Fruit fly (Drosophila melanogaster) whole organism, embryonic: ENCODE results near the gene vih.

Experiments used
- Adf1 ChIP-seq: fragments of 200-800 bp; sonication (Bioruptor generic); IDR thresholded peaks from 2 replicates; pipeline ENCODE4 v1.3.6; 2022; ENCODE audit warnings: missing biosample characterization, missing genetic modification characterization
- CG10147 ChIP-seq: fragments of 200-800 bp; sonication (Bioruptor generic); optimal IDR thresholded peaks from 2 replicates; lab custom pipeline; 2019; ENCODE audit warnings: missing biosample characterization, mild to moderate bottlenecking, missing genetic modification characterization, moderate library complexity
- CG10267 ChIP-seq: fragments of 200-800 bp; sonication (Bioruptor generic); optimal IDR thresholded peaks from 2 replicates; lab custom pipeline; 2018; ENCODE audit warnings: missing biosample characterization, mild to moderate bottlenecking, missing genetic modification characterization, moderate library complexity
- CG10462 ChIP-seq: fragments of 200-800 bp; sonication (Bioruptor generic); optimal IDR thresholded peaks from 2 replicates; lab custom pipeline; 2016; ENCODE audit warnings: missing biosample characterization, missing genetic modification characterization
- CG10565 ChIP-seq: fragments of 200-800 bp; sonication (Bioruptor generic); optimal IDR thresholded peaks from 3 replicates; lab custom pipeline; 2016; ENCODE audit warnings: missing biosample characterization, mild to moderate bottlenecking, missing genetic modification characterization
- CG13424 ChIP-seq: fragments of 200-800 bp; sonication (Bioruptor generic); optimal IDR thresholded peaks from 2 replicates; lab custom pipeline; 2019; ENCODE audit warnings: missing biosample characterization, mild to moderate bottlenecking, missing genetic modification characterization, moderate library complexity
- CG13775 ChIP-seq: fragments of 200-800 bp; sonication (Bioruptor generic); optimal IDR thresholded peaks from 3 replicates; lab custom pipeline; 2017; ENCODE audit warnings: missing biosample characterization, mild to moderate bottlenecking, missing genetic modification characterization
- CG14014 ChIP-seq: fragments of 200-800 bp; sonication (Bioruptor generic); IDR thresholded peaks from 2 replicates; pipeline ENCODE4 v1.3.6; 2022; ENCODE audit warnings: missing biosample characterization, missing genetic modification characterization
- CG14667 ChIP-seq: fragments of 200-800 bp; sonication (Bioruptor generic); IDR thresholded peaks from 2 replicates; pipeline ENCODE4 v1.3.6; 2022; ENCODE audit warnings: missing biosample characterization, missing genetic modification characterization
- CG14965 ChIP-seq: fragments of 200-800 bp; sonication (Bioruptor generic); optimal IDR thresholded peaks from 2 replicates; lab custom pipeline; 2016; ENCODE audit warnings: missing biosample characterization, missing genetic modification characterization, borderline replicate concordance
- CG16815 ChIP-seq: fragments of 200-800 bp; sonication (Bioruptor generic); optimal IDR thresholded peaks from 3 replicates; lab custom pipeline; 2017; ENCODE audit warnings: missing biosample characterization, mild to moderate bottlenecking, missing genetic modification characterization
- CG17385 ChIP-seq: fragments of 200-800 bp; sonication (Bioruptor generic); optimal IDR thresholded peaks from 3 replicates; lab custom pipeline; 2018; ENCODE audit warnings: missing biosample characterization, mild to moderate bottlenecking, missing genetic modification characterization
- CG17829 ChIP-seq: fragments of 200-800 bp; optimal IDR thresholded peaks from 2 replicates; lab custom pipeline; 2019; ENCODE audit warnings: missing biosample characterization, mild to moderate bottlenecking, missing genetic modification characterization, moderate library complexity
- CG18476 ChIP-seq: fragments of 200-800 bp; sonication (Bioruptor generic); optimal IDR thresholded peaks from 2 replicates; lab custom pipeline; 2016; ENCODE audit warnings: missing biosample characterization, mild to moderate bottlenecking, missing genetic modification characterization
- CG2678 ChIP-seq: fragments of 200-800 bp; sonication (Bioruptor generic); optimal IDR thresholded peaks from 3 replicates; lab custom pipeline; 2019; ENCODE audit warnings: missing biosample characterization, mild to moderate bottlenecking, missing genetic modification characterization, moderate library complexity
- CG30020 ChIP-seq: fragments of 200-800 bp; optimal IDR thresholded peaks from 2 replicates; lab custom pipeline; 2019; ENCODE audit warnings: missing biosample characterization, mild to moderate bottlenecking, missing genetic modification characterization, moderate library complexity
- CG3065 ChIP-seq: fragments of 200-800 bp; sonication (Bioruptor generic); optimal IDR thresholded peaks from 2 replicates; lab custom pipeline; 2016; ENCODE audit warnings: missing biosample characterization, missing genetic modification characterization
- CG32772 ChIP-seq: fragments of 200-800 bp; sonication (Bioruptor generic); IDR thresholded peaks from 2 replicates; pipeline ENCODE4 v1.3.6; 2022; ENCODE audit warnings: missing biosample characterization, missing genetic modification characterization
- CG4707 ChIP-seq: fragments of 200-800 bp; sonication (Bioruptor generic); optimal IDR thresholded peaks from 2 replicates; lab custom pipeline; 2018; ENCODE audit warnings: missing biosample characterization, mild to moderate bottlenecking, missing genetic modification characterization, moderate library complexity
- CG7839 ChIP-seq: fragments of 200-800 bp; sonication (Bioruptor generic); optimal IDR thresholded peaks from 3 replicates; lab custom pipeline; 2018; ENCODE audit warnings: missing biosample characterization, mild to moderate bottlenecking, missing genetic modification characterization, moderate library complexity
- CG8388 ChIP-seq: fragments of 200-800 bp; sonication (Bioruptor generic); optimal IDR thresholded peaks from 2 replicates; lab custom pipeline; 2019; ENCODE audit warnings: missing biosample characterization, mild to moderate bottlenecking, missing genetic modification characterization, moderate library complexity
- CHES-1-like ChIP-seq: fragments of 200-800 bp; sonication (Bioruptor generic); optimal IDR thresholded peaks from 2 replicates; lab custom pipeline; 2016; ENCODE audit warnings: missing biosample characterization, missing genetic modification characterization
- CoRest ChIP-seq: fragments of 200-800 bp; sonication (Bioruptor generic); optimal IDR thresholded peaks from 3 replicates; lab custom pipeline; 2018; ENCODE audit warnings: missing biosample characterization, mild to moderate bottlenecking, missing genetic modification characterization, moderate library complexity
- Dp ChIP-seq: fragments of 200-800 bp; sonication (Bioruptor generic); optimal IDR thresholded peaks from 2 replicates; lab custom pipeline; 2018; ENCODE audit warnings: missing biosample characterization, mild to moderate bottlenecking, missing genetic modification characterization, moderate library complexity
- ERR ChIP-seq: fragments of 200-800 bp; sonication (Bioruptor generic); optimal IDR thresholded peaks from 2 replicates; lab custom pipeline; 2016; ENCODE audit warnings: missing biosample characterization, missing genetic modification characterization
- Fer3 ChIP-seq: fragments of 200-800 bp; sonication (Bioruptor generic); optimal IDR thresholded peaks from 2 replicates; lab custom pipeline; 2018; ENCODE audit warnings: missing biosample characterization, mild to moderate bottlenecking, missing genetic modification characterization, moderate library complexity
- H15 ChIP-seq: fragments of 200-800 bp; sonication (Bioruptor generic); IDR thresholded peaks from 3 replicates; pipeline ENCODE4 v1.3.6; 2022; ENCODE audit warnings: missing biosample characterization, missing genetic modification characterization
- HLHmδ ChIP-seq: fragments of 200-800 bp; sonication (Bioruptor generic); optimal IDR thresholded peaks from 2 replicates; lab custom pipeline; 2018; ENCODE audit warnings: missing biosample characterization, mild to moderate bottlenecking, missing genetic modification characterization, moderate library complexity
- Hand ChIP-seq: fragments of 200-800 bp; sonication (Bioruptor generic); optimal IDR thresholded peaks from 2 replicates; lab custom pipeline; 2017; ENCODE audit warnings: mild to moderate bottlenecking, missing biosample characterization, missing genetic modification reagents, missing genetic modification characterization
- Hey ChIP-seq: fragments of 200-800 bp; sonication (Bioruptor generic); optimal IDR thresholded peaks from 3 replicates; lab custom pipeline; 2018; ENCODE audit warnings: missing biosample characterization, mild to moderate bottlenecking, missing genetic modification characterization
- HmgZ ChIP-seq: fragments of 200-800 bp; sonication (Bioruptor generic); optimal IDR thresholded peaks from 2 replicates; lab custom pipeline; 2018; ENCODE audit warnings: missing biosample characterization, mild to moderate bottlenecking, missing genetic modification characterization
- Hr39 ChIP-seq: fragments of >200 bp; optimal IDR thresholded peaks from 2 replicates; lab custom pipeline; 2017
- Nf-YC ChIP-seq: fragments of 200-800 bp; optimal IDR thresholded peaks from 3 replicates; lab custom pipeline; 2019; ENCODE audit warnings: missing biosample characterization, mild to moderate bottlenecking, missing genetic modification characterization, moderate library complexity
- Oaz ChIP-seq: fragments of 200-800 bp; sonication (Bioruptor generic); IDR thresholded peaks from 2 replicates; pipeline ENCODE4 v1.3.6; 2022; ENCODE audit warnings: missing biosample characterization, missing genetic modification characterization
- Poxn ChIP-seq: fragments of 200-800 bp; sonication (Bioruptor generic); IDR thresholded peaks from 2 replicates; pipeline ENCODE4 v1.3.6; 2022; ENCODE audit warnings: missing biosample characterization, missing genetic modification characterization
- Spps ChIP-seq: fragments of 200-800 bp; sonication (Bioruptor generic); optimal IDR thresholded peaks from 2 replicates; lab custom pipeline; 2018; ENCODE audit warnings: missing biosample characterization, mild to moderate bottlenecking, missing genetic modification characterization
- Taf1 ChIP-seq: fragments of 200-800 bp; sonication (Bioruptor generic); IDR thresholded peaks from 2 replicates; pipeline ENCODE4 v1.3.6; 2022; ENCODE audit warnings: missing biosample characterization, missing genetic modification characterization
- ab ChIP-seq: fragments of 200-800 bp; sonication (Bioruptor generic); optimal IDR thresholded peaks from 2 replicates; lab custom pipeline; 2016; ENCODE audit warnings: missing biosample characterization, missing genetic modification characterization
- ap ChIP-seq: fragments of 200-800 bp; sonication (Bioruptor generic); IDR thresholded peaks from 2 replicates; pipeline ENCODE4 v1.3.6; 2022; ENCODE audit warnings: missing biosample characterization, missing genetic modification characterization
- btn ChIP-seq: fragments of 200-800 bp; sonication (Bioruptor generic); optimal IDR thresholded peaks from 2 replicates; lab custom pipeline; 2016; ENCODE audit warnings: missing biosample characterization, missing genetic modification characterization
- croc ChIP-seq: fragments of 200-800 bp; sonication (Bioruptor generic); conservative IDR thresholded peaks from 3 replicates; pipeline ENCODE4 v1.3.6; 2022; ENCODE audit warnings: missing biosample characterization, missing genetic modification characterization
- en ChIP-seq: fragments of 200-800 bp; sonication (Bioruptor generic); optimal IDR thresholded peaks from 2 replicates; lab custom pipeline; 2016; ENCODE audit warnings: missing biosample characterization, missing genetic modification characterization
- esg ChIP-seq: fragments of 200-800 bp; sonication (Bioruptor generic); conservative IDR thresholded peaks from 2 replicates; pipeline ENCODE4 v1.3.6; 2022; ENCODE audit warnings: missing biosample characterization, missing genetic modification characterization
- gcm2 ChIP-seq: fragments of 200-800 bp; sonication (Bioruptor generic); optimal IDR thresholded peaks from 2 replicates; lab custom pipeline; 2016; ENCODE audit warnings: missing biosample characterization, missing genetic modification characterization
- gro ChIP-seq: fragments of 200-800 bp; sonication (Bioruptor generic); optimal IDR thresholded peaks from 2 replicates; lab custom pipeline; 2016; ENCODE audit warnings: missing biosample characterization, missing genetic modification characterization
- hth ChIP-seq: fragments of >200 bp; optimal IDR thresholded peaks from 2 replicates; lab custom pipeline; 2017; ENCODE audit warnings: inconsistent platforms
- inv ChIP-seq: fragments of 200-800 bp; sonication (Bioruptor generic); IDR thresholded peaks from 2 replicates; pipeline ENCODE4 v1.3.6; 2022; ENCODE audit warnings: missing biosample characterization, missing genetic modification characterization; ENCODE audit not compliant: partially characterized antibody
- kah ChIP-seq: fragments of 200-800 bp; sonication (Bioruptor generic); optimal IDR thresholded peaks from 2 replicates; lab custom pipeline; 2018; ENCODE audit warnings: missing biosample characterization, mild to moderate bottlenecking, missing genetic modification characterization
- lola ChIP-seq, 3 experiments: fragments of >200 bp in 2 of 3; fragments of 200-800 bp in 1 of 3; sonication (Bioruptor generic) in 1 of 3; optimal IDR thresholded peaks; 2 replicates each; lab custom pipeline; 2017 to 2019; ENCODE audit warnings: missing biosample characterization in 3 of 3, missing genetic modification characterization in 3 of 3, mild to moderate bottlenecking in 1 of 3, moderate library complexity in 1 of 3
- oc ChIP-seq: fragments of 200-800 bp; sonication (Bioruptor generic); optimal IDR thresholded peaks from 2 replicates; lab custom pipeline; 2018; ENCODE audit warnings: missing biosample characterization, mild to moderate bottlenecking, missing genetic modification characterization, moderate library complexity
- peb ChIP-seq: fragments of 200-800 bp; sonication (Bioruptor generic); IDR thresholded peaks from 2 replicates; pipeline ENCODE4 v1.3.6; 2022; ENCODE audit warnings: missing biosample characterization, missing genetic modification characterization
- wek ChIP-seq: fragments of 200-800 bp; sonication (Bioruptor generic); optimal IDR thresholded peaks from 3 replicates; lab custom pipeline; 2018; ENCODE audit warnings: missing biosample characterization, mild to moderate bottlenecking, missing genetic modification characterization, moderate library complexity

Gene vih

dm6 chr3L:12530044-12530443 is 26.0 kb downstream of the vih start, which contains the start of gene nst (continued):
- TF ChIP-seq oc (tag; lab: Kevin White, UChicago) (no peak), wek (no peak), Spps (no peak), CHES-1-like (GFP tag; lab: Kevin White, UChicago) (peak; percentile 6), HmgZ (peak; percentile 7), esg (no peak), kah (GFP tag; lab: Kevin White, UChicago) (no peak), CG14667 (GFP tag; lab: Robert Waterston, UW) (no peak), CG10147 (GFP tag; lab: Kevin White, UChicago) (no peak), CG10267 (tag; lab: Kevin White, UChicago) (no peak), Hey (tag; lab: Kevin White, UChicago) (no peak), Fer3 (tag; lab: Kevin White, UChicago) (no peak), CG2678 (tag; lab: Kevin White, UChicago) (peak; percentile 1), lola (GFP tag; optimal IDR thresholded peaks at IDR 0.05; lab: Kevin White, UChicago) (no peak), CG14965 (no peak), ap (GFP tag; lab: Robert Waterston, UW) (no peak), Poxn (no peak), en (no peak), btn (GFP tag; lab: Kevin White, UChicago) (no peak), CG17385 (GFP tag; lab: Kevin White, UChicago) (no peak), CG10565 (no peak), Dp (GFP tag; lab: Kevin White, UChicago) (peak; percentile 70), Oaz (GFP tag; lab: Robert Waterston, UW) (no peak), CG32772 (GFP tag; lab: Robert Waterston, UW) (no peak), CG7839 (tag; lab: Kevin White, UChicago) (no peak), HLHmδ (GFP tag; lab: Kevin White, UChicago) (no peak), CG18476 (GFP tag; lab: Kevin White, UChicago) (no peak), ab (no peak), CG13424 (tag; lab: Kevin White, UChicago) (no peak), gcm2 (no peak), H15 (GFP tag; lab: Robert Waterston, UW) (no peak), croc (GFP tag; lab: Robert Waterston, UW) (no peak), CG14014 (GFP tag; lab: Robert Waterston, UW) (no peak), CG16815 (GFP tag; lab: Kevin White, UChicago) (no peak), CG4707 (GFP tag; lab: Kevin White, UChicago) (no peak), Nf-YC (no peak), CG13775 (no peak), CG17829 (tag; lab: Kevin White, UChicago) (no peak), CoRest (peak; percentile 17), gro (GFP tag; lab: Kevin White, UChicago) (no peak), CG8388 (GFP tag; lab: Kevin White, UChicago) (no peak), CG3065 (no peak), CG30020 (tag; lab: Kevin White, UChicago) (no peak), Hand (GFP tag; lab: Kevin White, UChicago) (no peak), peb (GFP tag; lab: Robert Waterston, UW) (no peak), ERR (GFP tag; lab: Kevin White, UChicago) (peak; percentile 14), Hr39 (lab: Kevin White, UChicago) (no peak), Taf1 (no peak), inv (GFP tag; lab: Robert Waterston, UW) (no peak), hth (lab: Kevin White, UChicago) (no peak), CG10462 (GFP tag; lab: Kevin White, UChicago) (no peak), Adf1 (GFP tag; lab: Robert Waterston, UW) (no peak)
